Fruit fly (Drosophila melanogaster) Kc167 (cell line): Measurements from ENCODE around the gene CG13894.

Experiments used
- Myc ChIP-seq: fragments of >200 bp; optimal IDR thresholded peaks from 2 replicates; lab custom pipeline; 2017; ENCODE audit warnings: missing external identifiers
- Sin3A ChIP-seq: fragments of >200 bp; optimal IDR thresholded peaks from 2 replicates; lab custom pipeline; 2018; ENCODE audit warnings: missing external identifiers
- h ChIP-seq: fragments of >200 bp; optimal IDR thresholded peaks from 3 replicates; lab custom pipeline; 2018; ENCODE audit warnings: missing external identifiers
- insv ChIP-seq: fragments of >200 bp; optimal IDR thresholded peaks from 3 replicates; lab custom pipeline; 2018; ENCODE audit warnings: missing external identifiers
- psq ChIP-seq: fragments of >200 bp; optimal IDR thresholded peaks from 2 replicates; lab custom pipeline; 2017; ENCODE audit warnings: missing external identifiers
- ttk ChIP-seq: sonication (Bioruptor generic); optimal IDR thresholded peaks from 2 replicates; lab custom pipeline; 2017; ENCODE audit warnings: missing external identifiers

CG13894 gene

dm6 chr3L:718378-718777, 19.4 kb upstream of the CG13894 start:
- TF ChIP-seq Myc (lab: Kevin White, UChicago) (no peak), psq (lab: Kevin White, UChicago) (no peak)

- TF ChIP-seq h (no peak), ttk (lab: Kevin White, UChicago) (no peak), psq (lab: Kevin White, UChicago) (no peak), Sin3A (no peak), insv (lab: Kevin White, UChicago) (no peak), Myc (lab: Kevin White, UChicago) (no peak)
Measured at dm6 chr3L:716078-716477, 17.1 kb upstream of the CG13894 start.

- TF ChIP-seq psq (lab: Kevin White, UChicago) (no peak), insv (lab: Kevin White, UChicago) (no peak), h (no peak), Myc (lab: Kevin White, UChicago) (no peak), ttk (lab: Kevin White, UChicago) (no peak), Sin3A (no peak)
Measured at dm6 chr3L:711839-712553, 13.1 kb upstream of the CG13894 start, which contains the start of gene CG13896. Gene CG13896 (minus strand): TSS chr3L:711850.

dm6 chr3L:710345-710822, 11.4 kb upstream of the CG13894 start, which contains the start of gene CkIIalpha-i3:
Gene CkIIalpha-i3 (minus strand): TSS chr3L:710607.
- TF ChIP-seq psq (lab: Kevin White, UChicago) (no peak), ttk (lab: Kevin White, UChicago) (no peak), Myc (lab: Kevin White, UChicago) (no peak), Sin3A (no peak), h (no peak)

dm6 chr3L:709882-710281, 10.9 kb upstream of the CG13894 start:
- TF ChIP-seq Sin3A (no peak), insv (lab: Kevin White, UChicago) (no peak), psq (lab: Kevin White, UChicago) (no peak), ttk (lab: Kevin White, UChicago) (no peak), Myc (lab: Kevin White, UChicago) (no peak), h (no peak)

- TF ChIP-seq ttk (lab: Kevin White, UChicago) (no peak), insv (lab: Kevin White, UChicago) (no peak)
Measured at dm6 chr3L:707992-708489, 9.1 kb upstream of the CG13894 start, which contains the start of gene CG13895. Gene CG13895 (minus strand): TSS chr3L:708205.

dm6 chr3L:704661-705543, 6.0 kb upstream of the CG13894 start:
- TF ChIP-seq psq (lab: Kevin White, UChicago), result no peak
- TF ChIP-seq Sin3A, result no peak
- TF ChIP-seq ttk (lab: Kevin White, UChicago), result no peak
- TF ChIP-seq Myc (lab: Kevin White, UChicago), result no peak
- no peak for TF ChIP-seq insv (lab: Kevin White, UChicago)
- TF ChIP-seq h, result no peak

dm6 chr3L:703160-703793, 4.3 kb upstream of the CG13894 start:
- TF ChIP-seq insv (lab: Kevin White, UChicago) (no peak), h (no peak), ttk (lab: Kevin White, UChicago) (no peak), psq (lab: Kevin White, UChicago) (no peak), Sin3A (no peak), Myc (lab: Kevin White, UChicago) (no peak)

- TF ChIP-seq psq (lab: Kevin White, UChicago), result no peak
- no peak for TF ChIP-seq Myc (lab: Kevin White, UChicago)
- no peak for TF ChIP-seq insv (lab: Kevin White, UChicago)
- TF ChIP-seq Sin3A, result no peak
- TF ChIP-seq h, result no peak
- no peak for TF ChIP-seq ttk (lab: Kevin White, UChicago)
Measured at dm6 chr3L:701798-702635, 3.1 kb upstream of the CG13894 start.

dm6 chr3L:700160-700917, 1.4 kb upstream of the CG13894 start:
- TF ChIP-seq h (no peak), Myc (lab: Kevin White, UChicago) (no peak), psq (lab: Kevin White, UChicago) (no peak), ttk (lab: Kevin White, UChicago) (no peak), Sin3A (no peak), insv (lab: Kevin White, UChicago) (no peak)
